Worm (Caenorhabditis elegans) whole organism, L2 larva: ENCODE data around the gene acox-1.5.

Source experiments
- C34F6.9 ChIP-seq: fragments of 150-350 bp; optimal IDR thresholded peaks from 2 replicates; lab custom pipeline; 2014; ENCODE audit warnings: missing biosample characterization, missing genetic modification characterization
- ZK546.5 ChIP-seq: sonication (generic microtip); optimal IDR thresholded peaks from 2 replicates; lab custom pipeline; 2017; ENCODE audit warnings: missing biosample characterization, missing genetic modification characterization
- alr-1 ChIP-seq: fragments of 150-350 bp; optimal IDR thresholded peaks from 2 replicates; lab custom pipeline; 2014; ENCODE audit warnings: missing biosample characterization, missing genetic modification characterization
- aly-2 ChIP-seq: fragments of 150-350 bp; optimal IDR thresholded peaks from 2 replicates; lab custom pipeline; 2014; ENCODE audit warnings: missing biosample characterization, missing genetic modification characterization
- ama-1 ChIP-seq: fragments of 150-350 bp; optimal IDR thresholded peaks from 2 replicates; lab custom pipeline; 2018; ENCODE audit warnings: inconsistent platforms
- blmp-1 ChIP-seq: sonication (generic microtip); optimal IDR thresholded peaks from 2 replicates; lab custom pipeline; 2017; ENCODE audit warnings: missing genetic modification characterization, mild to moderate bottlenecking, missing compliant biosample characterization, antibody characterized with exemption, moderate library complexity; ENCODE audit not compliant: insufficient read depth
- ceh-82 ChIP-seq: fragments of 150-350 bp; optimal IDR thresholded peaks from 2 replicates; lab custom pipeline; 2014; ENCODE audit warnings: missing biosample characterization, missing genetic modification characterization
- crh-2 ChIP-seq: sonication (generic microtip); optimal IDR thresholded peaks from 2 replicates; lab custom pipeline; 2017; ENCODE audit warnings: missing biosample characterization, missing genetic modification characterization
- dmd-4 ChIP-seq: sonication (generic microtip); optimal IDR thresholded peaks from 2 replicates; lab custom pipeline; 2017; ENCODE audit warnings: missing biosample characterization, missing genetic modification characterization
- egl-27 ChIP-seq: sonication (generic microtip); optimal IDR thresholded peaks from 3 replicates; lab custom pipeline; 2017; ENCODE audit warnings: missing biosample characterization, missing genetic modification reagents, missing genetic modification characterization
- elt-1 ChIP-seq: fragments of 150-350 bp; optimal IDR thresholded peaks from 2 replicates; lab custom pipeline; 2014; ENCODE audit warnings: missing biosample characterization, missing genetic modification characterization
- elt-3 ChIP-seq: sonication (generic microtip); optimal IDR thresholded peaks from 2 replicates; lab custom pipeline; 2017; ENCODE audit warnings: missing biosample characterization, missing genetic modification characterization
- fos-1 ChIP-seq: fragments of 150-350 bp; optimal IDR thresholded peaks from 2 replicates; lab custom pipeline; 2014; ENCODE audit warnings: missing biosample characterization, missing genetic modification characterization
- gmeb-1 ChIP-seq: fragments of 150-350 bp; optimal IDR thresholded peaks from 2 replicates; lab custom pipeline; 2014; ENCODE audit warnings: missing biosample characterization, missing genetic modification characterization
- lin-11 ChIP-seq: fragments of 150-350 bp; sonication (generic microtip); optimal IDR thresholded peaks from 2 replicates; lab custom pipeline; 2014; ENCODE audit warnings: missing biosample characterization, missing genetic modification characterization, inconsistent platforms, mixed read lengths
- lsy-2 ChIP-seq, 2 experiments: fragments of 150-350 bp in 1 of 2; sonication (generic microtip) in 1 of 2; optimal IDR thresholded peaks; 2 replicates each; lab custom pipeline; 2014 to 2017; ENCODE audit warnings: missing biosample characterization in 2 of 2, missing genetic modification characterization in 2 of 2
- mab-5 ChIP-seq: fragments of 150-350 bp; optimal IDR thresholded peaks from 2 replicates; lab custom pipeline; 2014; ENCODE audit warnings: missing biosample characterization, missing genetic modification characterization
- mbf-1 ChIP-seq: sonication (generic microtip); optimal IDR thresholded peaks from 2 replicates; lab custom pipeline; 2017; ENCODE audit warnings: missing biosample characterization, missing genetic modification characterization
- nhr-129 ChIP-seq: fragments of 150-350 bp; optimal IDR thresholded peaks from 2 replicates; lab custom pipeline; 2014; ENCODE audit warnings: missing biosample characterization, missing genetic modification characterization
- nhr-21 ChIP-seq: fragments of 150-350 bp; optimal IDR thresholded peaks from 2 replicates; lab custom pipeline; 2014; ENCODE audit warnings: missing biosample characterization, missing genetic modification characterization
- nhr-23 ChIP-seq: fragments of 150-350 bp; optimal IDR thresholded peaks from 2 replicates; lab custom pipeline; 2014; ENCODE audit warnings: missing biosample characterization, missing genetic modification reagents, missing genetic modification characterization
- nhr-237 ChIP-seq: fragments of 150-350 bp; optimal IDR thresholded peaks from 2 replicates; lab custom pipeline; 2014; ENCODE audit warnings: missing biosample characterization, missing genetic modification characterization
- nhr-77 ChIP-seq: fragments of 150-350 bp; optimal IDR thresholded peaks from 2 replicates; lab custom pipeline; 2014; ENCODE audit warnings: missing biosample characterization, missing genetic modification characterization
- peb-1 ChIP-seq: fragments of 150-350 bp; optimal IDR thresholded peaks from 2 replicates; lab custom pipeline; 2014; ENCODE audit warnings: missing biosample characterization, missing genetic modification characterization
- sem-4 ChIP-seq: fragments of 150-350 bp; optimal IDR thresholded peaks from 2 replicates; lab custom pipeline; 2014; ENCODE audit warnings: missing biosample characterization, missing genetic modification reagents, missing genetic modification characterization
- skn-1 ChIP-seq: sonication (generic microtip); optimal IDR thresholded peaks from 2 replicates; lab custom pipeline; 2017; ENCODE audit warnings: missing biosample characterization, missing genetic modification characterization
- sma-3 ChIP-seq: sonication (generic microtip); optimal IDR thresholded peaks from 2 replicates; lab custom pipeline; 2016; ENCODE audit warnings: missing genetic modification reagents, missing genetic modification characterization, missing compliant biosample characterization
- sma-9 ChIP-seq, 2 experiments: fragments of 150-350 bp in 1 of 2; sonication (generic microtip) in 1 of 2; optimal IDR thresholded peaks; 2 replicates each; lab custom pipeline; 2014 to 2016; ENCODE audit warnings: missing genetic modification characterization in 2 of 2, mild to moderate bottlenecking in 1 of 2, missing biosample characterization in 1 of 2, missing compliant biosample characterization in 1 of 2, missing genetic modification reagents in 1 of 2, moderate library complexity in 1 of 2
- snpc-4 ChIP-seq: fragments of 150-350 bp; optimal IDR thresholded peaks from 2 replicates; lab custom pipeline; 2014; ENCODE audit warnings: missing biosample characterization, missing genetic modification characterization
- unc-39 ChIP-seq: fragments of 150-350 bp; optimal IDR thresholded peaks from 2 replicates; lab custom pipeline; 2014; ENCODE audit warnings: missing biosample characterization, missing genetic modification characterization
- unc-55 ChIP-seq: fragments of 150-350 bp; sonication (generic microtip); optimal IDR thresholded peaks from 3 replicates; lab custom pipeline; 2014; ENCODE audit warnings: missing biosample characterization, missing genetic modification reagents, missing genetic modification characterization
- ztf-1 ChIP-seq: fragments of 200-800 bp; sonication (Bioruptor generic); conservative IDR thresholded peaks from 2 replicates; pipeline ENCODE4 v1.3.6; 2022; ENCODE audit warnings: missing genetic modification characterization, missing compliant biosample characterization

The acox-1.5 gene

ce11 chrIII:9616426-9616825 lies 24.4 kb upstream of the acox-1.5 start, which contains the start of gene hcp-3 (continued):
- no peak for TF ChIP-seq lin-11
- peak; percentile 34 for TF ChIP-seq sma-3 (GFP tag; lab: Kevin White, UChicago)
- peak; percentile 59 for TF ChIP-seq crh-2
- TF ChIP-seq nhr-237 (tag; lab: Kevin White, UChicago), result no peak
- TF ChIP-seq mbf-1 (tag; lab: Kevin White, UChicago), result no peak
- TF ChIP-seq blmp-1 (tag; lab: Kevin White, UChicago), result no peak
- TF ChIP-seq sem-4 (tag; lab: Kevin White, UChicago), result peak; percentile 2
- no peak for TF ChIP-seq nhr-23 (tag; lab: Kevin White, UChicago)
- TF ChIP-seq ama-1 (lab: Kevin White, UChicago), result no peak
- TF ChIP-seq elt-3, result no peak
- TF ChIP-seq alr-1, result no peak
- no peak for TF ChIP-seq snpc-4 (tag; lab: Kevin White, UChicago)
- peak in 1 of 2 experiments; percentile 66 for TF ChIP-seq lsy-2 (tag; optimal IDR thresholded peaks at IDR 0.05; lab: Kevin White, UChicago)
- TF ChIP-seq, all 48 proteins: peak for 12

- TF ChIP-seq unc-39 (tag; lab: Kevin White, UChicago) (no peak), snpc-4 (tag; lab: Kevin White, UChicago) (no peak), ama-1 (lab: Kevin White, UChicago) (no peak), lsy-2 (tag; optimal IDR thresholded peaks at IDR 0.05; lab: Kevin White, UChicago) (no peak), blmp-1 (tag; lab: Kevin White, UChicago) (no peak), elt-1 (tag; lab: Kevin White, UChicago) (no peak), fos-1 (tag; lab: Kevin White, UChicago) (no peak), nhr-77 (tag; lab: Kevin White, UChicago) (no peak), nhr-21 (tag; lab: Kevin White, UChicago) (no peak), skn-1 (tag; lab: Kevin White, UChicago) (no peak), C34F6.9 (tag; lab: Kevin White, UChicago) (no peak), unc-55 (no peak)
Measured at ce11 chrIII:9615114-9615513, 23.1 kb upstream of the acox-1.5 start.

- TF ChIP-seq nhr-129 (tag; lab: Kevin White, UChicago), result no peak
- TF ChIP-seq gmeb-1, result peak; percentile 84
- peak; percentile 68 for TF ChIP-seq C34F6.9 (tag; lab: Kevin White, UChicago)
Measured at ce11 chrIII:9614211-9614610, 22.2 kb upstream of the acox-1.5 start, which contains the start of the genes pri-1 and F58A4.6. pri-1 (minus strand) TSS chrIII:9614281. F58A4.6 (plus strand) TSS chrIII:9614482.

- no peak for TF ChIP-seq mbf-1 (tag; lab: Kevin White, UChicago)
- TF ChIP-seq ztf-1 (GFP tag; lab: Robert Waterston, UW), result no peak
- no peak for TF ChIP-seq mab-5 (tag; lab: Kevin White, UChicago)
- TF ChIP-seq ceh-82, result no peak
- TF ChIP-seq gmeb-1, result no peak
- no peak for TF ChIP-seq blmp-1 (tag; lab: Kevin White, UChicago)
- TF ChIP-seq peb-1 (tag; lab: Kevin White, UChicago), result no peak
- no peak for TF ChIP-seq nhr-21 (tag; lab: Kevin White, UChicago)
- TF ChIP-seq nhr-23 (tag; lab: Kevin White, UChicago), result no peak
- TF ChIP-seq sma-9 (GFP tag; optimal IDR thresholded peaks at IDR 0.05; lab: Kevin White, UChicago), result no peak
- no peak for TF ChIP-seq sma-9 (tag; optimal IDR thresholded peaks at IDR 0.05; lab: Kevin White, UChicago)
- TF ChIP-seq aly-2 (tag; lab: Kevin White, UChicago), result no peak
- TF ChIP-seq, all 48 proteins: peak for 0
Measured at ce11 chrIII:9612097-9612496, 20.1 kb upstream of the acox-1.5 start, which contains the start of gene bbs-4. bbs-4 (minus strand) TSS chrIII:9612197.

ce11 chrIII:9608650-9609049 lies 16.7 kb upstream of the acox-1.5 start, which contains the start of gene clec-161:
clec-161 (minus strand) TSS chrIII:9608750.
- TF ChIP-seq skn-1 (tag; lab: Kevin White, UChicago) (no peak), lsy-2 (tag; optimal IDR thresholded peaks at IDR 0.05; lab: Kevin White, UChicago) (no peak), elt-3 (no peak), gmeb-1 (no peak), dmd-4 (no peak), egl-27 (tag; lab: Kevin White, UChicago) (no peak), nhr-129 (tag; lab: Kevin White, UChicago) (no peak), mbf-1 (tag; lab: Kevin White, UChicago) (no peak), ZK546.5 (tag; lab: Kevin White, UChicago) (no peak), ama-1 (lab: Kevin White, UChicago) (no peak)
- TF ChIP-seq, all 48 proteins: peak for 0
